Comparison of ENCODE assay signal across 1 fruit fly cellular context in genomic region chr3R:21629373-21630145, dm6.
TF ChIP-seq lines count a peak whose summit lies in the region.

No protein-coding gene starts in this region.

TF ChIP-seq in whole organism, embryonic, 481 proteins besides CTCF, POLR2A, EP300 and RAD21 (continued from another document and continues in another):
- peak; percentile 20; the same call in 1 of the 2 replicates for TF ChIP-seq CG11247 (GFP tag; IDR thresholded peaks at IDR 0.05; lab: Robert Waterston, UW)
- TF ChIP-seq bbx (GFP tag; IDR thresholded peaks at IDR 0.05; lab: Robert Waterston, UW; ENCODE audit: partially characterized antibody), result peak; percentile 21; the same call in 1 of the 2 replicates
- TF ChIP-seq hb (GFP tag; IDR thresholded peaks at IDR 0.05; lab: Robert Waterston, UW; ENCODE audit: partially characterized antibody), result no peak
- TF ChIP-seq Elba2 (GFP tag; optimal IDR thresholded peaks at IDR 0.05; lab: Kevin White, UChicago), result no peak
- peak; percentile 27 for TF ChIP-seq grau (tag; optimal IDR thresholded peaks at IDR 0.05; lab: Kevin White, UChicago)
- TF ChIP-seq yki (optimal IDR thresholded peaks at IDR 0.05; lab: Kevin White, UChicago), result no peak
- no peak for TF ChIP-seq chif (GFP tag; optimal IDR thresholded peaks at IDR 0.05; lab: Kevin White, UChicago)
- no peak for TF ChIP-seq slou (GFP tag; optimal IDR thresholded peaks at IDR 0.05; lab: Kevin White, UChicago)
- TF ChIP-seq Opbp (GFP tag; IDR thresholded peaks at IDR 0.05; lab: Robert Waterston, UW; ENCODE audit: partially characterized antibody), result no peak
- TF ChIP-seq Max (GFP tag; optimal IDR thresholded peaks at IDR 0.05; lab: Kevin White, UChicago), result no peak
- no peak for TF ChIP-seq Xbp1 (GFP tag; optimal IDR thresholded peaks at IDR 0.05; lab: Kevin White, UChicago)
- TF ChIP-seq abd-A (tag; optimal IDR thresholded peaks at IDR 0.05; lab: Kevin White, UChicago), result peak; percentile 16
- TF ChIP-seq PHDP (tag; optimal IDR thresholded peaks at IDR 0.05; lab: Kevin White, UChicago), result peak; percentile 24
- no peak for TF ChIP-seq hth (optimal IDR thresholded peaks at IDR 0.05; lab: Kevin White, UChicago)
- no peak for TF ChIP-seq C15 (GFP tag; IDR thresholded peaks at IDR 0.05; lab: Robert Waterston, UW)
- 0 out of 3 replicates have a peak, but pooled peaks have one; percentile 24 for TF ChIP-seq ase (GFP tag; IDR thresholded peaks at IDR 0.05; lab: Robert Waterston, UW)
- no peak for TF ChIP-seq Dad (GFP tag; optimal IDR thresholded peaks at IDR 0.05; lab: Kevin White, UChicago)
- TF ChIP-seq vvl (GFP tag; IDR thresholded peaks at IDR 0.05; lab: Robert Waterston, UW), result peak; percentile 46
- TF ChIP-seq zfh1 (GFP tag; IDR thresholded peaks at IDR 0.05; lab: Robert Waterston, UW), result no peak
- TF ChIP-seq Dip2 (GFP tag; IDR thresholded peaks at IDR 0.05; lab: Robert Waterston, UW), result no peak
- 0 out of 2 replicates have a peak, but pooled peaks have one; percentile 22 for TF ChIP-seq CG9932 (GFP tag; IDR thresholded peaks at IDR 0.05; lab: Robert Waterston, UW)
- no peak for TF ChIP-seq org-1 (GFP tag; optimal IDR thresholded peaks at IDR 0.05; lab: Kevin White, UChicago)
- TF ChIP-seq schlank (tag; optimal IDR thresholded peaks at IDR 0.05; lab: Kevin White, UChicago), result no peak
- no peak for TF ChIP-seq dpn (GFP tag; optimal IDR thresholded peaks at IDR 0.05; lab: Kevin White, UChicago)
- no peak for TF ChIP-seq sisA (GFP tag; IDR thresholded peaks at IDR 0.05; lab: Robert Waterston, UW)
- no peak for TF ChIP-seq eyg (GFP tag; optimal IDR thresholded peaks at IDR 0.05; lab: Kevin White, UChicago)
- TF ChIP-seq fd96Cb (tag; optimal IDR thresholded peaks at IDR 0.05; lab: Kevin White, UChicago), result no peak
- TF ChIP-seq CG5953 (GFP tag; IDR thresholded peaks at IDR 0.05; lab: Robert Waterston, UW), result 0 out of 2 replicates have a peak, but pooled peaks have one; percentile 21
- TF ChIP-seq Dip3 (GFP tag; optimal IDR thresholded peaks at IDR 0.05; lab: Kevin White, UChicago), result no peak
- no peak for TF ChIP-seq tup (GFP tag; optimal IDR thresholded peaks at IDR 0.05; lab: Kevin White, UChicago)
- TF ChIP-seq amos (GFP tag; IDR thresholded peaks at IDR 0.05; lab: Robert Waterston, UW; ENCODE audit: partially characterized antibody), result no peak
- no peak for TF ChIP-seq Mrtf (GFP tag; IDR thresholded peaks at IDR 0.05; lab: Robert Waterston, UW)
- TF ChIP-seq en (GFP tag; optimal IDR thresholded peaks at IDR 0.05; lab: Kevin White, UChicago), result no peak
- TF ChIP-seq CG18011 (GFP tag; optimal IDR thresholded peaks at IDR 0.05; lab: Kevin White, UChicago), result no peak
- TF ChIP-seq Ets65A (GFP tag; lab: Kevin White, UChicago), result no peak
- TF ChIP-seq her (GFP tag; optimal IDR thresholded peaks at IDR 0.05; lab: Kevin White, UChicago), result no peak
- peak in 1 of 2 experiments; percentile 14 for TF ChIP-seq bsh (GFP tag; optimal IDR thresholded peaks at IDR 0.05; lab: Kevin White, UChicago)
- no peak for TF ChIP-seq CG6854 (GFP tag; optimal IDR thresholded peaks at IDR 0.05; lab: Kevin White, UChicago)
- peak; percentile 7 for TF ChIP-seq CG15269 (tag; optimal IDR thresholded peaks at IDR 0.05; lab: Kevin White, UChicago)
- no peak for TF ChIP-seq CG14860 (GFP tag; IDR thresholded peaks at IDR 0.05; lab: Robert Waterston, UW; ENCODE audit: partially characterized antibody)
- TF ChIP-seq CG32532 (GFP tag; IDR thresholded peaks at IDR 0.05; lab: Robert Waterston, UW), result no peak; the same call in 1 of the 2 replicates
- TF ChIP-seq CG12236 (GFP tag; optimal IDR thresholded peaks at IDR 0.05; lab: Kevin White, UChicago), result no peak
- no peak for TF ChIP-seq CG7963 (GFP tag; IDR thresholded peaks at IDR 0.05; lab: Robert Waterston, UW; ENCODE audit: partially characterized antibody)
- TF ChIP-seq odd (GFP tag; optimal IDR thresholded peaks at IDR 0.05; lab: Kevin White, UChicago), result peak; percentile 30
- TF ChIP-seq CG3995 (GFP tag; optimal IDR thresholded peaks at IDR 0.05; lab: Kevin White, UChicago), result no peak
- peak; percentile 16; the same call in 1 of the 2 replicates for TF ChIP-seq Taf1 (GFP tag; IDR thresholded peaks at IDR 0.05; lab: Robert Waterston, UW)
- TF ChIP-seq Camta (GFP tag; optimal IDR thresholded peaks at IDR 0.05; lab: Kevin White, UChicago), result no peak
- no peak for TF ChIP-seq CG6791 (GFP tag; IDR thresholded peaks at IDR 0.05; lab: Robert Waterston, UW; ENCODE audit: partially characterized antibody)
- peak; percentile 4 for TF ChIP-seq CG14710 (tag; optimal IDR thresholded peaks at IDR 0.05; lab: Kevin White, UChicago)
- TF ChIP-seq CG10654 (GFP tag; optimal IDR thresholded peaks at IDR 0.05; lab: Kevin White, UChicago), result no peak
- TF ChIP-seq Dp (GFP tag; optimal IDR thresholded peaks at IDR 0.05; lab: Kevin White, UChicago), result no peak
- no peak for TF ChIP-seq fru (optimal IDR thresholded peaks at IDR 0.05; lab: Kevin White, UChicago)
- peak; percentile 6 for TF ChIP-seq pfk (GFP tag; optimal IDR thresholded peaks at IDR 0.05; lab: Kevin White, UChicago)
- TF ChIP-seq CG9876 (GFP tag; optimal IDR thresholded peaks at IDR 0.05; lab: Kevin White, UChicago), result no peak
- TF ChIP-seq CG12659 (GFP tag; optimal IDR thresholded peaks at IDR 0.05; lab: Kevin White, UChicago), result peak; percentile 29
- no peak for TF ChIP-seq CG13624 (GFP tag; optimal IDR thresholded peaks at IDR 0.05; lab: Kevin White, UChicago)
- TF ChIP-seq nerfin-1 (tag; optimal IDR thresholded peaks at IDR 0.05; lab: Kevin White, UChicago), result no peak
- TF ChIP-seq CG10366 (GFP tag; IDR thresholded peaks at IDR 0.05; lab: Robert Waterston, UW), result no peak
- no peak for TF ChIP-seq fd64A (GFP tag; optimal IDR thresholded peaks at IDR 0.05; lab: Kevin White, UChicago)
- no peak for TF ChIP-seq Scr (GFP tag; IDR thresholded peaks at IDR 0.05; lab: Robert Waterston, UW; ENCODE audit: partially characterized antibody)
- TF ChIP-seq dysf (GFP tag; IDR thresholded peaks at IDR 0.05; lab: Robert Waterston, UW), result no peak
- TF ChIP-seq Mad (GFP tag; optimal IDR thresholded peaks at IDR 0.05; lab: Kevin White, UChicago), result no peak
- TF ChIP-seq CG13296 (GFP tag; optimal IDR thresholded peaks at IDR 0.05; lab: Kevin White, UChicago), result peak; percentile 24
- TF ChIP-seq Hsf (GFP tag; optimal IDR thresholded peaks at IDR 0.05; lab: Kevin White, UChicago), result no peak
- no peak for TF ChIP-seq fd3F (GFP tag; optimal IDR thresholded peaks at IDR 0.05; lab: Kevin White, UChicago)
- TF ChIP-seq ham (GFP tag; IDR thresholded peaks at IDR 0.05; lab: Robert Waterston, UW), result no peak
- no peak for TF ChIP-seq H15 (GFP tag; IDR thresholded peaks at IDR 0.05; lab: Robert Waterston, UW)
- no peak for TF ChIP-seq Nf-YA (GFP tag; IDR thresholded peaks at IDR 0.05; lab: Robert Waterston, UW)
- TF ChIP-seq Dbx (GFP tag; IDR thresholded peaks at IDR 0.05; lab: Robert Waterston, UW), result no peak
- no peak for TF ChIP-seq Dek (tag; optimal IDR thresholded peaks at IDR 0.05; lab: Kevin White, UChicago)
- no peak for TF ChIP-seq CG6254 (GFP tag; optimal IDR thresholded peaks at IDR 0.05; lab: Kevin White, UChicago)
- TF ChIP-seq CG13424 (tag; optimal IDR thresholded peaks at IDR 0.05; lab: Kevin White, UChicago), result peak; percentile 0
- no peak for TF ChIP-seq CG9797 (GFP tag; optimal IDR thresholded peaks at IDR 0.05; lab: Kevin White, UChicago)
- TF ChIP-seq sqz (GFP tag; optimal IDR thresholded peaks at IDR 0.05; lab: Kevin White, UChicago), result no peak
- no peak for TF ChIP-seq Hey (tag; optimal IDR thresholded peaks at IDR 0.05; lab: Kevin White, UChicago)
- no peak for TF ChIP-seq CG42726 (GFP tag; IDR thresholded peaks at IDR 0.05; lab: Robert Waterston, UW; ENCODE audit: partially characterized antibody)
- no peak for TF ChIP-seq CG9437 (GFP tag; optimal IDR thresholded peaks at IDR 0.05; lab: Kevin White, UChicago)
- TF ChIP-seq ind (GFP tag; optimal IDR thresholded peaks at IDR 0.05; lab: Kevin White, UChicago), result no peak
- no peak for TF ChIP-seq NC2α (GFP tag; optimal IDR thresholded peaks at IDR 0.05; lab: Kevin White, UChicago)
- TF ChIP-seq usp (GFP tag; optimal IDR thresholded peaks at IDR 0.05; lab: Kevin White, UChicago), result no peak
- no peak for TF ChIP-seq gro (GFP tag; optimal IDR thresholded peaks at IDR 0.05; lab: Kevin White, UChicago)
- TF ChIP-seq CoRest (tag; optimal IDR thresholded peaks at IDR 0.05; lab: Kevin White, UChicago), result peak; percentile 4
- TF ChIP-seq CG10267 (tag; optimal IDR thresholded peaks at IDR 0.05; lab: Kevin White, UChicago), result no peak
- no peak for TF ChIP-seq CG2116 (GFP tag; optimal IDR thresholded peaks at IDR 0.05; lab: Kevin White, UChicago)
- no peak for TF ChIP-seq CG17328 (GFP tag; IDR thresholded peaks at IDR 0.05; lab: Robert Waterston, UW)
- no peak for TF ChIP-seq CG2120 (GFP tag; optimal IDR thresholded peaks at IDR 0.05; lab: Kevin White, UChicago)
- no peak for TF ChIP-seq E2f2 (GFP tag; IDR thresholded peaks at IDR 0.05; lab: Robert Waterston, UW)
- peak; percentile 47 for TF ChIP-seq caup (GFP tag; optimal IDR thresholded peaks at IDR 0.05; lab: Kevin White, UChicago; ENCODE audit: severe bottlenecking)
- peak; percentile 12 for TF ChIP-seq CG7556 (GFP tag; optimal IDR thresholded peaks at IDR 0.05; lab: Kevin White, UChicago)
- TF ChIP-seq repo (GFP tag; optimal IDR thresholded peaks at IDR 0.05; lab: Kevin White, UChicago), result no peak
- TF ChIP-seq nau (GFP tag; optimal IDR thresholded peaks at IDR 0.05; lab: Kevin White, UChicago), result peak; percentile 14
- TF ChIP-seq D19B (GFP tag; optimal IDR thresholded peaks at IDR 0.05; lab: Kevin White, UChicago), result no peak
- no peak for TF ChIP-seq ranshi (GFP tag; IDR thresholded peaks at IDR 0.05; lab: Robert Waterston, UW)
- TF ChIP-seq CG8359 (GFP tag; optimal IDR thresholded peaks at IDR 0.05; lab: Kevin White, UChicago; ENCODE audit: borderline replicate concordance), result peak; percentile 7
- no peak for TF ChIP-seq seq (GFP tag; IDR thresholded peaks at IDR 0.05; lab: Robert Waterston, UW)
- no peak for TF ChIP-seq ems (GFP tag; optimal IDR thresholded peaks at IDR 0.05; lab: Kevin White, UChicago)
- no peak for TF ChIP-seq croc (GFP tag; conservative IDR thresholded peaks at IDR 0.05; lab: Robert Waterston, UW)
- peak; percentile 43; the same call in 1 of the 2 replicates for TF ChIP-seq Ptx1 (GFP tag; IDR thresholded peaks at IDR 0.05; lab: Robert Waterston, UW)
- TF ChIP-seq CG18599 (GFP tag; optimal IDR thresholded peaks at IDR 0.05; lab: Kevin White, UChicago), result peak; percentile 48
- no peak for TF ChIP-seq luna (GFP tag; optimal IDR thresholded peaks at IDR 0.05; lab: Kevin White, UChicago)
- TF ChIP-seq twi (tag; optimal IDR thresholded peaks at IDR 0.05; lab: Kevin White, UChicago), result no peak
- TF ChIP-seq CG9727 (GFP tag; optimal IDR thresholded peaks at IDR 0.05; lab: Kevin White, UChicago), result no peak
- TF ChIP-seq p53 (GFP tag; optimal IDR thresholded peaks at IDR 0.05; lab: Kevin White, UChicago), result no peak
- no peak for TF ChIP-seq fd102C (GFP tag; optimal IDR thresholded peaks at IDR 0.05; lab: Kevin White, UChicago)
- TF ChIP-seq zf30C (GFP tag; optimal IDR thresholded peaks at IDR 0.05; lab: Kevin White, UChicago), result peak; percentile 13
- no peak for TF ChIP-seq CG33557 (GFP tag; optimal IDR thresholded peaks at IDR 0.05; lab: Kevin White, UChicago)
- TF ChIP-seq CG6654 (GFP tag; optimal IDR thresholded peaks at IDR 0.05; lab: Kevin White, UChicago), result no peak
- TF ChIP-seq Fer3 (tag; optimal IDR thresholded peaks at IDR 0.05; lab: Kevin White, UChicago), result no peak
- TF ChIP-seq hbn (GFP tag; IDR thresholded peaks at IDR 0.05; lab: Robert Waterston, UW; ENCODE audit: partially characterized antibody), result no peak
- TF ChIP-seq CG11695 (GFP tag; IDR thresholded peaks at IDR 0.05; lab: Robert Waterston, UW), result no peak
- TF ChIP-seq Aef1 (GFP tag; IDR thresholded peaks at IDR 0.05; lab: Robert Waterston, UW), result no peak
- TF ChIP-seq stc (GFP tag; IDR thresholded peaks at IDR 0.05; lab: Robert Waterston, UW), result 0 out of 2 replicates have a peak, but pooled peaks have one; percentile 20
- TF ChIP-seq pnt (GFP tag; optimal IDR thresholded peaks at IDR 0.05; lab: Kevin White, UChicago), result no peak
- TF ChIP-seq CG12219 (GFP tag; optimal IDR thresholded peaks at IDR 0.05; lab: Kevin White, UChicago), result peak; percentile 44
- TF ChIP-seq gt (GFP tag; IDR thresholded peaks at IDR 0.05; lab: Robert Waterston, UW), result no peak
- no peak for TF ChIP-seq emc (GFP tag; optimal IDR thresholded peaks at IDR 0.05; lab: Kevin White, UChicago)
- TF ChIP-seq D (optimal IDR thresholded peaks at IDR 0.05; lab: Kevin White, UChicago), result no peak
- no peak for TF ChIP-seq D (GFP tag; optimal IDR thresholded peaks at IDR 0.05; lab: Kevin White, UChicago)
- TF ChIP-seq stwl (tag; optimal IDR thresholded peaks at IDR 0.05; lab: Kevin White, UChicago), result no peak
- no peak for TF ChIP-seq Atf-2 (GFP tag; optimal IDR thresholded peaks at IDR 0.05; lab: Kevin White, UChicago)
- no peak for TF ChIP-seq CG11560 (tag; IDR thresholded peaks at IDR 0.05; lab: Robert Waterston, UW)
- no peak for TF ChIP-seq gcm2 (GFP tag; optimal IDR thresholded peaks at IDR 0.05; lab: Kevin White, UChicago)
- no peak for TF ChIP-seq CG30431 (GFP tag; optimal IDR thresholded peaks at IDR 0.05; lab: Kevin White, UChicago)
- TF ChIP-seq Sox100B (GFP tag; optimal IDR thresholded peaks at IDR 0.05; lab: Kevin White, UChicago), result no peak
- TF ChIP-seq HHEX (GFP tag; optimal IDR thresholded peaks at IDR 0.05; lab: Kevin White, UChicago), result peak; percentile 23
- TF ChIP-seq CG15696 (tag; optimal IDR thresholded peaks at IDR 0.05; lab: Kevin White, UChicago), result no peak
- no peak for TF ChIP-seq CG31224 (GFP tag; IDR thresholded peaks at IDR 0.05; lab: Robert Waterston, UW)
- TF ChIP-seq CHES-1-like (GFP tag; optimal IDR thresholded peaks at IDR 0.05; lab: Kevin White, UChicago), result no peak
- peak; percentile 48 for TF ChIP-seq CG17912 (GFP tag; optimal IDR thresholded peaks at IDR 0.05; lab: Kevin White, UChicago)
- TF ChIP-seq CG12071 (GFP tag; optimal IDR thresholded peaks at IDR 0.05; lab: Kevin White, UChicago), result no peak
- no peak for TF ChIP-seq CG4854 (GFP tag; optimal IDR thresholded peaks at IDR 0.05; lab: Kevin White, UChicago)
- no peak for TF ChIP-seq Vsx1 (GFP tag; optimal IDR thresholded peaks at IDR 0.05; lab: Kevin White, UChicago)
- TF ChIP-seq vnd (GFP tag; IDR thresholded peaks at IDR 0.05; lab: Robert Waterston, UW; ENCODE audit: partially characterized antibody), result no peak
- TF ChIP-seq Antp (GFP tag; optimal IDR thresholded peaks at IDR 0.05; lab: Kevin White, UChicago), result no peak
- no peak for TF ChIP-seq ERR (GFP tag; optimal IDR thresholded peaks at IDR 0.05; lab: Kevin White, UChicago)
- no peak for TF ChIP-seq dan (GFP tag; IDR thresholded peaks at IDR 0.05; lab: Robert Waterston, UW)
